Worm (Caenorhabditis elegans) whole organism, early embryonic: ENCODE data around the gene C14B9.8.
A peak's percentile ranks its signal among the peaks of the same experiment; 100 is the strongest.

Experiments used
- B0310.2 ChIP-seq: sonication (generic microtip); optimal IDR thresholded peaks from 2 replicates; lab custom pipeline; 2016; ENCODE audit warnings: mild to moderate bottlenecking, missing genetic modification characterization, missing compliant biosample characterization
- F13C5.2 ChIP-seq: sonication (generic microtip); optimal IDR thresholded peaks from 2 replicates; lab custom pipeline; 2017; ENCODE audit warnings: mild to moderate bottlenecking, missing genetic modification characterization, inconsistent platforms, missing compliant biosample characterization
- aly-1 ChIP-seq: sonication (generic microtip); optimal IDR thresholded peaks from 2 replicates; lab custom pipeline; 2016; ENCODE audit warnings: missing genetic modification characterization, missing compliant biosample characterization
- ama-1 ChIP-seq: fragments of 150-350 bp; optimal IDR thresholded peaks from 2 replicates; lab custom pipeline; 2014
- ceh-13 ChIP-seq: fragments of 200-800 bp; sonication (Bioruptor generic); optimal IDR thresholded peaks from 2 replicates; lab custom pipeline; 2018; ENCODE audit warnings: mild to moderate bottlenecking, missing genetic modification characterization, missing compliant biosample characterization
- ceh-36 ChIP-seq: sonication (generic microtip); optimal IDR thresholded peaks from 2 replicates; lab custom pipeline; 2016; ENCODE audit warnings: missing genetic modification characterization, inconsistent platforms, missing compliant biosample characterization
- ets-7 ChIP-seq: sonication (generic microtip); optimal IDR thresholded peaks from 2 replicates; lab custom pipeline; 2016; ENCODE audit warnings: missing genotype, missing genetic modification characterization, missing compliant biosample characterization
- flt-1 ChIP-seq: fragments of 200-800 bp; sonication (Bioruptor generic); IDR thresholded peaks from 2 replicates; pipeline ENCODE4 v1.3.6; 2022; ENCODE audit warnings: missing genetic modification characterization, missing compliant biosample characterization
- hmbx-1 ChIP-seq: sonication (generic microtip); optimal IDR thresholded peaks from 2 replicates; lab custom pipeline; 2016; ENCODE audit warnings: mild to moderate bottlenecking, missing genetic modification characterization, missing compliant biosample characterization
- hmg-4 ChIP-seq: fragments of 200-800 bp; sonication (Bioruptor generic); optimal IDR thresholded peaks from 2 replicates; lab custom pipeline; 2018; ENCODE audit warnings: mild to moderate bottlenecking, missing genetic modification characterization, missing compliant biosample characterization
- hnd-1 ChIP-seq: sonication (generic microtip); optimal IDR thresholded peaks from 2 replicates; lab custom pipeline; 2016; ENCODE audit warnings: missing genetic modification characterization, missing compliant biosample characterization
- pes-1 ChIP-seq: fragments of 200-800 bp; sonication (Bioruptor generic); IDR thresholded peaks from 2 replicates; pipeline ENCODE4 v1.3.6; 2022; ENCODE audit warnings: missing genetic modification reagents, missing genetic modification characterization, missing compliant biosample characterization
- scrt-1 ChIP-seq: fragments of 200-800 bp; sonication (Bioruptor generic); IDR thresholded peaks from 2 replicates; pipeline ENCODE4 v1.3.6; 2022; ENCODE audit warnings: missing genetic modification characterization, missing compliant biosample characterization
- sea-1 ChIP-seq: fragments of 200-800 bp; sonication (Bioruptor generic); conservative IDR thresholded peaks from 2 replicates; pipeline ENCODE4 v1.3.6; 2022; ENCODE audit warnings: missing genetic modification characterization, missing compliant biosample characterization
- tbx-11 ChIP-seq: fragments of 200-800 bp; sonication (Bioruptor generic); IDR thresholded peaks from 2 replicates; pipeline ENCODE4 v1.3.6; 2022; ENCODE audit warnings: missing genetic modification characterization, missing compliant biosample characterization
- tbx-37 ChIP-seq: fragments of 200-800 bp; sonication (Bioruptor generic); conservative IDR thresholded peaks from 2 replicates; pipeline ENCODE4 v1.3.6; 2022; ENCODE audit warnings: missing genetic modification reagents, missing genetic modification characterization, missing compliant biosample characterization
- tra-4 ChIP-seq: sonication (generic microtip); optimal IDR thresholded peaks from 2 replicates; lab custom pipeline; 2017; ENCODE audit warnings: missing genetic modification characterization, missing compliant biosample characterization

C14B9.8 gene

ce11 chrIII:8176265-8176664 lies 31.8 kb upstream of the C14B9.8 start, which contains the start of gene C50C3.12:
C50C3.12 (plus strand) TSS chrIII:8176565.
- TF ChIP-seq hmbx-1 (tag; lab: Kevin White, UChicago) (no peak), B0310.2 (tag; lab: Kevin White, UChicago) (no peak), aly-1 (tag; lab: Kevin White, UChicago) (no peak), F13C5.2 (tag; lab: Kevin White, UChicago) (no peak), ama-1 (no peak), scrt-1 (no peak), pes-1 (GFP tag; lab: Robert Waterston, UW) (no peak)

DNA sequence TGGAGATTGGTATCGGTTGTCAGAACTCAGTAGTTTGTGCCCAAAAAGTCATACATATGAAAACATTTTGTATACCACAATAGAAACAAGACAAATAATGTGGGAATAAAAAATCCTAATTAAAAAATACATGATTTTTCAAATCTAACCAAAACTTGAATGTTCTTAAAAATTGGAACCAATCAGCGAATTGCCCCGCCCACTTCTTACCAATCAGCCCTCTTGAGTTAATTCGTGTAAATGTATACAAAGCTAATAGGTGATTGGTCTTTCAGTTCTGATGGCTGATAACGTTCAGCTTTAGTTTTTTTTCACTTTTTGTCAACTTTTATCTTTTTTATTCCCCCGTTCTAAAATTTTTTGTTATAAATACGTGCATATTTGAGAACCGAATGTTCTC lies 30.8 kb upstream of the C14B9.8 start:
- no peak for TF ChIP-seq sea-1 (GFP tag; lab: Robert Waterston, UW)
- no peak for TF ChIP-seq F13C5.2 (tag; lab: Kevin White, UChicago)
- TF ChIP-seq flt-1 (GFP tag; lab: Robert Waterston, UW), result no peak
- no peak for TF ChIP-seq hmg-4 (GFP tag; lab: Kevin White, UChicago)
- no peak for TF ChIP-seq ets-7
- no peak for TF ChIP-seq hnd-1 (tag; lab: Kevin White, UChicago)
- no peak for TF ChIP-seq B0310.2 (tag; lab: Kevin White, UChicago)
- TF ChIP-seq aly-1 (tag; lab: Kevin White, UChicago), result no peak
- no peak for TF ChIP-seq scrt-1
- TF ChIP-seq tbx-11 (GFP tag; lab: Robert Waterston, UW), result no peak
- no peak for TF ChIP-seq ceh-36 (tag; lab: Kevin White, UChicago)
- TF ChIP-seq pes-1 (GFP tag; lab: Robert Waterston, UW), result no peak

ce11 chrIII:8172609-8173133 lies 28.2 kb upstream of the C14B9.8 start:
- TF ChIP-seq hnd-1 (tag; lab: Kevin White, UChicago), result no peak
- no peak for TF ChIP-seq tbx-11 (GFP tag; lab: Robert Waterston, UW)
- no peak for TF ChIP-seq scrt-1
- TF ChIP-seq flt-1 (GFP tag; lab: Robert Waterston, UW), result no peak
- TF ChIP-seq aly-1 (tag; lab: Kevin White, UChicago), result no peak
- no peak for TF ChIP-seq F13C5.2 (tag; lab: Kevin White, UChicago)
- TF ChIP-seq ceh-36 (tag; lab: Kevin White, UChicago), result no peak
- no peak for TF ChIP-seq hmg-4 (GFP tag; lab: Kevin White, UChicago)

DNA sequence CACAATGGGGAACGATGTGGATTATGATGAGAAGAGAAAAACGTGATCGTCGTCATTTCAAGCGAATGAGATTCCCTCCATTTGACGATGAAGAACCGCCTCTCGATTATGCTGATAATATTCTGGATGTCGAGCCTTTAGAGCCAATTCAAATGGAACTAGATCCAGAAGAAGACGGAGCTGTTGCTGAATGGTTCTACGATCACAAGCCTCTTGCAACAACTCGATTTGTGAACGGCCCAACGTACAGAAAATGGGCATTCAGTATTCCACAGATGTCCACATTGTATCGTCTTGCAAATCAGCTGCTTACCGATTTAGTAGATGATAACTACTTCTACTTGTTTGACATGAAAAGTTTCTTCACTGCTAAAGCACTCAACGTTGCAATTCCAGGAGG lies 20.3 kb upstream of the C14B9.8 start:
- TF ChIP-seq tra-4 (tag; lab: Kevin White, UChicago) (no peak), ceh-13 (GFP tag; lab: Kevin White, UChicago) (no peak), aly-1 (tag; lab: Kevin White, UChicago) (no peak), ets-7 (no peak), tbx-37 (no peak), F13C5.2 (tag; lab: Kevin White, UChicago) (no peak), pes-1 (GFP tag; lab: Robert Waterston, UW) (no peak), tbx-11 (GFP tag; lab: Robert Waterston, UW) (no peak), B0310.2 (tag; lab: Kevin White, UChicago) (no peak)

DNA sequence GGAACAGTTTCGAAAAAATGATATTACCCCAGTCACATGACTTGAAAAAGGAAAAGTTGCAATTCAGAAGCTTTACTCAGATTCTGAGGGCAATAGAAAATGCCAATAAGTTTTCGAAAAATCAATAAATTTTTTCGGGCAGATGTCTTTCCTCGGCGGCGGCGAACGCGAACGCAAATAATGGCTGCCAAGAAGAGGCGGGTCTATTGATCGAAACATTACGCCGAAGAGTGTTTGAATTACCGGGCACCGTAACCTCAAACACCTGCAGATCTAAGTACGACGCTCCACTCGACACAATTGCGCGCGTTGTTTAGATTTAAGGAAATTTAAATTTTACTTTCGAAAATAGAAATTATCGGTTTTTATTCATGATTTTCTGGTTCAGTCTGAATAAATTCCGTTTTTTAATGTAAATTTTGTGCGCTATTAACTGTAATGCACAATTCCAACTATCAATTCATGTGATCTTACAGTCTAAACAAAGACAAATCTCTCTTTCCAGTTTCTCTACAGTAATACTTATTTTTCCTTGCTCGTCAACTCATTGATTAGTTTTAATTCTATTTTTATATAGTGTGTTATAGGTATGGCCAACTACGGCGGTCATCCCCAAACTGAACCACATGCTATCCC lies 19.5 kb upstream of the C14B9.8 start, which contains the start of gene prp-8:
Gene prp-8, plus strand, starts transcription at position 586 of the 636 bp plus-strand sequence.
- TF ChIP-seq ama-1 (no peak), aly-1 (tag; lab: Kevin White, UChicago) (no peak), flt-1 (GFP tag; lab: Robert Waterston, UW) (peak; percentile 38; the same call in 1 of the 2 replicates), scrt-1 (no peak), tbx-37 (peak; percentile 47; the same call in 1 of the 2 replicates), hmg-4 (GFP tag; lab: Kevin White, UChicago) (peak; percentile 60), F13C5.2 (tag; lab: Kevin White, UChicago) (peak; percentile 41)

ce11 chrIII:8163283-8163682 lies 18.9 kb upstream of the C14B9.8 start, which contains the start of gene bath-42:
bath-42 (minus strand) TSS chrIII:8163383.
- no peak for TF ChIP-seq flt-1 (GFP tag; lab: Robert Waterston, UW)
- no peak for TF ChIP-seq tra-4 (tag; lab: Kevin White, UChicago)

DNA sequence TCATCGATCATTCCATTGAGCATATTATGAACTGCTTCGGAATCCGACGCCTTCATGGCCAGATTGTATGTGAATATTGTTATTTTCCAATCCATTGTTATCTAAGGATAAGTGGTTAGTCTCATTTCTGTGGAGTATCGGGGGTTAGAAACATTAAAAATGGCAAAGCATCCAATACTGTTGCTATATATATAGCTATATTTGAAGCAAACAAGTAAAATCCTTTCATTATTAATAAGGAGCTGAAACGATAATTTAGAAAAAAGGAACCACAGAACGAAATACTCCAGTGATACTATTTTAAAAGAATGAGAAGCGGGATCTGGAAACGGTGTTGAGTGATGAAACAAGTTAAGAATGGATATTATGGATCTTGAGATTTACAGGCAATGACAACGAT lies 16.8 kb upstream of the C14B9.8 start, which contains the start of gene inpp-5K:
Gene inpp-5K, minus strand, starts transcription at position 101 of the 400 bp plus-strand sequence.
- TF ChIP-seq hnd-1 (tag; lab: Kevin White, UChicago), result no peak
- TF ChIP-seq hmg-4 (GFP tag; lab: Kevin White, UChicago), result no peak
- no peak for TF ChIP-seq pes-1 (GFP tag; lab: Robert Waterston, UW)
- TF ChIP-seq flt-1 (GFP tag; lab: Robert Waterston, UW), result no peak
- TF ChIP-seq ets-7, result no peak
- TF ChIP-seq hmbx-1 (tag; lab: Kevin White, UChicago), result no peak
- no peak for TF ChIP-seq F13C5.2 (tag; lab: Kevin White, UChicago)
- TF ChIP-seq B0310.2 (tag; lab: Kevin White, UChicago), result no peak
- no peak for TF ChIP-seq sea-1 (GFP tag; lab: Robert Waterston, UW)
- no peak for TF ChIP-seq aly-1 (tag; lab: Kevin White, UChicago)
- no peak for TF ChIP-seq scrt-1
- TF ChIP-seq tra-4 (tag; lab: Kevin White, UChicago), result no peak
- TF ChIP-seq ama-1, result no peak
- no peak for TF ChIP-seq ceh-13 (GFP tag; lab: Kevin White, UChicago)
- no peak for TF ChIP-seq tbx-37
- no peak for TF ChIP-seq tbx-11 (GFP tag; lab: Robert Waterston, UW)
